Worm (Caenorhabditis elegans) whole organism, late embryonic: Measurements from ENCODE around the gene nhr-241.

Experiments used
- C08G9.2 ChIP-seq: sonication (generic microtip); optimal IDR thresholded peaks from 2 replicates; lab custom pipeline; 2016; ENCODE audit warnings: mild to moderate bottlenecking, missing genetic modification characterization, moderate library complexity, missing compliant biosample characterization
- C38D4.7 ChIP-seq: fragments of 200-800 bp; sonication (Bioruptor generic); optimal IDR thresholded peaks from 2 replicates; lab custom pipeline; 2018; ENCODE audit warnings: mild to moderate bottlenecking, missing genetic modification characterization, moderate library complexity, missing compliant biosample characterization
- F13H6.1 ChIP-seq: sonication (generic microtip); optimal IDR thresholded peaks from 2 replicates; lab custom pipeline; 2016; ENCODE audit warnings: missing genetic modification characterization, missing compliant biosample characterization
- T23F11.4 ChIP-seq: fragments of 200-800 bp; sonication (Bioruptor generic); optimal IDR thresholded peaks from 2 replicates; lab custom pipeline; 2018; ENCODE audit warnings: mild to moderate bottlenecking, missing genetic modification characterization, missing compliant biosample characterization
- Y22D7AL.16 ChIP-seq: sonication (generic microtip); optimal IDR thresholded peaks from 2 replicates; lab custom pipeline; 2016; ENCODE audit warnings: missing genetic modification characterization, missing compliant biosample characterization
- ceh-14 ChIP-seq: sonication (generic microtip); optimal IDR thresholded peaks from 2 replicates; lab custom pipeline; 2016; ENCODE audit warnings: missing genotype, missing genetic modification characterization, missing compliant biosample characterization
- ceh-18 ChIP-seq: sonication (generic microtip); optimal IDR thresholded peaks from 2 replicates; lab custom pipeline; 2016; ENCODE audit warnings: missing genetic modification characterization, missing compliant biosample characterization
- ceh-19 ChIP-seq: fragments of 200-800 bp; sonication (Bioruptor generic); optimal IDR thresholded peaks from 2 replicates; lab custom pipeline; 2018; ENCODE audit warnings: mild to moderate bottlenecking, missing genetic modification characterization, missing compliant biosample characterization
- ceh-30 ChIP-seq: fragments of 150-350 bp; optimal IDR thresholded peaks from 2 replicates; lab custom pipeline; 2014; ENCODE audit warnings: missing biosample characterization, missing genetic modification characterization
- ceh-31 ChIP-seq: sonication (generic microtip); optimal IDR thresholded peaks from 2 replicates; lab custom pipeline; 2016; ENCODE audit warnings: missing genetic modification characterization, missing compliant biosample characterization
- ceh-34 ChIP-seq: sonication (generic microtip); optimal IDR thresholded peaks from 2 replicates; lab custom pipeline; 2016; ENCODE audit warnings: mild to moderate bottlenecking, missing genetic modification characterization, missing compliant biosample characterization
- ceh-6 ChIP-seq: fragments of 200-800 bp; sonication (Bioruptor generic); optimal IDR thresholded peaks from 2 replicates; lab custom pipeline; 2018; ENCODE audit warnings: mild to moderate bottlenecking, missing genetic modification characterization, missing compliant biosample characterization
- che-1 ChIP-seq: sonication (generic microtip); optimal IDR thresholded peaks from 2 replicates; lab custom pipeline; 2016; ENCODE audit warnings: mild to moderate bottlenecking, missing genetic modification characterization, missing compliant biosample characterization
- dmd-4 ChIP-seq: sonication (generic microtip); optimal IDR thresholded peaks from 2 replicates; lab custom pipeline; 2016; ENCODE audit warnings: borderline replicate concordance, missing genetic modification characterization, missing compliant biosample characterization
- elt-2 ChIP-seq: sonication (generic microtip); optimal IDR thresholded peaks from 2 replicates; lab custom pipeline; 2016; ENCODE audit warnings: missing genetic modification reagents, missing genetic modification characterization, missing compliant biosample characterization
- elt-4 ChIP-seq: sonication (generic microtip); optimal IDR thresholded peaks from 2 replicates; lab custom pipeline; 2016; ENCODE audit warnings: missing genetic modification characterization, missing compliant biosample characterization
- eyg-1 ChIP-seq: sonication (generic microtip); optimal IDR thresholded peaks from 2 replicates; lab custom pipeline; 2016; ENCODE audit warnings: missing genotype, missing genetic modification characterization, missing compliant biosample characterization
- fkh-10 ChIP-seq: fragments of 150-350 bp; optimal IDR thresholded peaks from 2 replicates; lab custom pipeline; 2014; ENCODE audit warnings: missing biosample characterization, missing genetic modification reagents, missing genetic modification characterization
- hlh-13 ChIP-seq: fragments of 200-800 bp; sonication (Bioruptor generic); optimal IDR thresholded peaks from 2 replicates; lab custom pipeline; 2018; ENCODE audit warnings: mild to moderate bottlenecking, missing genetic modification characterization, missing compliant biosample characterization
- hlh-30 ChIP-seq: sonication (generic microtip); optimal IDR thresholded peaks from 2 replicates; lab custom pipeline; 2017; ENCODE audit warnings: antibody characterized with exemption, missing genetic modification characterization, missing compliant biosample characterization; ENCODE audit not compliant: insufficient read depth
- lin-11 ChIP-seq: fragments of 200-800 bp; sonication (Bioruptor generic); optimal IDR thresholded peaks from 2 replicates; lab custom pipeline; 2018; ENCODE audit warnings: mild to moderate bottlenecking, missing genetic modification characterization, missing compliant biosample characterization
- nfya-1 ChIP-seq: sonication (generic microtip); optimal IDR thresholded peaks from 2 replicates; lab custom pipeline; 2017; ENCODE audit warnings: missing genetic modification characterization, mild to moderate bottlenecking, missing compliant biosample characterization, antibody characterized with exemption, moderate library complexity
- nhr-232 ChIP-seq: sonication (generic microtip); optimal IDR thresholded peaks from 2 replicates; lab custom pipeline; 2016; ENCODE audit warnings: missing genetic modification characterization, missing compliant biosample characterization
- npax-4 ChIP-seq: sonication (generic microtip); optimal IDR thresholded peaks from 2 replicates; lab custom pipeline; 2016; ENCODE audit warnings: missing genetic modification characterization, missing compliant biosample characterization
- odd-2 ChIP-seq: sonication (generic microtip); optimal IDR thresholded peaks from 2 replicates; lab custom pipeline; 2017; ENCODE audit warnings: antibody characterized with exemption, mild to moderate bottlenecking, missing genetic modification characterization, missing compliant biosample characterization
- pat-9 ChIP-seq: fragments of 200-800 bp; sonication (Bioruptor generic); optimal IDR thresholded peaks from 2 replicates; lab custom pipeline; 2018; ENCODE audit warnings: mild to moderate bottlenecking, missing genetic modification characterization, moderate library complexity, missing compliant biosample characterization
- pax-1 ChIP-seq: fragments of 150-350 bp; optimal IDR thresholded peaks from 2 replicates; lab custom pipeline; 2014; ENCODE audit warnings: missing biosample characterization, missing genetic modification characterization
- pha-2 ChIP-seq: sonication (generic microtip); optimal IDR thresholded peaks from 2 replicates; lab custom pipeline; 2017; ENCODE audit warnings: mild to moderate bottlenecking, missing genetic modification characterization, missing compliant biosample characterization
- pha-4 ChIP-seq: fragments of 150-350 bp; optimal IDR thresholded peaks from 2 replicates; lab custom pipeline; 2018; ENCODE audit warnings: missing biosample characterization, missing genetic modification reagents, missing genetic modification characterization
- pqm-1 ChIP-seq: sonication (generic microtip); optimal IDR thresholded peaks from 2 replicates; lab custom pipeline; 2016; ENCODE audit warnings: missing genetic modification characterization, missing compliant biosample characterization
- pros-1 ChIP-seq: fragments of 150-350 bp; optimal IDR thresholded peaks from 2 replicates; lab custom pipeline; 2014; ENCODE audit warnings: missing biosample characterization, missing genetic modification reagents, missing genetic modification characterization
- ref-2 ChIP-seq: sonication (generic microtip); optimal IDR thresholded peaks from 2 replicates; lab custom pipeline; 2016; ENCODE audit warnings: missing genetic modification characterization, missing compliant biosample characterization
- sdc-2 ChIP-seq: sonication (generic microtip); optimal IDR thresholded peaks from 2 replicates; lab custom pipeline; 2016; ENCODE audit warnings: missing genotype, missing genetic modification characterization, missing compliant biosample characterization
- sox-2 ChIP-seq: fragments of 200-800 bp; sonication (Bioruptor generic); IDR thresholded peaks from 2 replicates; pipeline ENCODE4 v1.3.6; 2022; ENCODE audit warnings: missing genetic modification reagents, missing genetic modification characterization, missing compliant biosample characterization
- sox-4 ChIP-seq: sonication (generic microtip); optimal IDR thresholded peaks from 2 replicates; lab custom pipeline; 2017; ENCODE audit warnings: mild to moderate bottlenecking, missing genetic modification characterization, inconsistent platforms, missing compliant biosample characterization
- tbx-2 ChIP-seq: sonication (generic microtip); optimal IDR thresholded peaks from 2 replicates; lab custom pipeline; 2016; ENCODE audit warnings: missing genetic modification characterization, missing compliant biosample characterization
- unc-3 ChIP-seq, 2 experiments: fragments of 200-800 bp in 1 of 2; sonication (Bioruptor generic) in 1 of 2; sonication (generic microtip) in 1 of 2; conservative IDR thresholded peaks in 1 of 2; optimal IDR thresholded peaks in 1 of 2; 2 replicates each; pipeline versions ENCODE4 v1.3.6 to Lab custom; 2016 to 2022; ENCODE audit warnings: missing compliant biosample characterization in 2 of 2, missing genetic modification characterization in 2 of 2, missing genetic modification reagents in 1 of 2
- unc-42 ChIP-seq: sonication (generic microtip); optimal IDR thresholded peaks from 2 replicates; lab custom pipeline; 2016; ENCODE audit warnings: missing genotype, missing genetic modification characterization, missing compliant biosample characterization
- zip-5 ChIP-seq: sonication (generic microtip); optimal IDR thresholded peaks from 2 replicates; lab custom pipeline; 2016; ENCODE audit warnings: missing genetic modification characterization, missing compliant biosample characterization
- ztf-16 ChIP-seq: sonication (generic microtip); optimal IDR thresholded peaks from 2 replicates; lab custom pipeline; 2017; ENCODE audit warnings: missing genetic modification characterization, missing compliant biosample characterization

Gene nhr-241

DNA sequence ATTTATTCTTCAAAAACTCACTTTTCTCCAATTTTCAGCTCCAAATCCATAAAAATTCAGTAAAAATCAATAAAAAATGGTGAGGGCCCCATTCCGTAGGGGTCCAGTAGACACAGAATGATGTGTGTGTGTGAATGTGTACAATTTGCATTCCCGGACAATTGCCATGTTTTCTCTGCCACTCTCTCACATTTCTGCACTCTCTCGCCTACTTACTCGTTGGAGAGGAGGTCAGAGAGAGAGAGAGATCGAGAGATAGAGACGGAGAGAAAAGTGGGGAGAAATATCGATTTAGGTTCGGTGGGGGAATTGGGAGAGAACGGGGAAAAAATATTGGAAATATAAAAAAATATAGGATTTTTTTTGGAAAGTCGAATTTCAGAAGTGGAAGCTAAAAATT, 24.4 kb downstream of the nhr-241 start (continued):
- peak; percentile 31 for TF ChIP-seq ceh-18 (tag; lab: Kevin White, UChicago)
- no peak for TF ChIP-seq pha-4 (tag; lab: Kevin White, UChicago)
- TF ChIP-seq hlh-30 (tag; lab: Kevin White, UChicago): peak; percentile 67
- TF ChIP-seq pat-9: peak; percentile 49
- peak; percentile 79 for TF ChIP-seq pros-1 (tag; lab: Kevin White, UChicago)
- TF ChIP-seq sox-4 (tag; lab: Kevin White, UChicago): no peak
- TF ChIP-seq T23F11.4 (GFP tag; lab: Kevin White, UChicago): no peak
- TF ChIP-seq ceh-31 (tag; lab: Kevin White, UChicago): peak; percentile 97
- TF ChIP-seq pqm-1 (tag; lab: Kevin White, UChicago): peak; percentile 65
- peak; percentile 14 for TF ChIP-seq elt-2 (tag; lab: Kevin White, UChicago)
- TF ChIP-seq hlh-13 (GFP tag; lab: Kevin White, UChicago): no peak
- TF ChIP-seq zip-5: no peak
- peak; percentile 27 for TF ChIP-seq ceh-6 (GFP tag; lab: Kevin White, UChicago)
- TF ChIP-seq F13H6.1 (tag; lab: Kevin White, UChicago): peak; percentile 58
- no peak for TF ChIP-seq unc-3 (GFP tag; conservative IDR thresholded peaks at IDR 0.05; lab: Robert Waterston, UW)
- TF ChIP-seq unc-3 (tag; optimal IDR thresholded peaks at IDR 0.05; lab: Kevin White, UChicago): no peak
- TF ChIP-seq sox-2: no peak; the same call in 1 of the 2 replicates
- peak; percentile 97 for TF ChIP-seq nfya-1
- peak; percentile 35 for TF ChIP-seq dmd-4
- no peak for TF ChIP-seq elt-4 (tag; lab: Kevin White, UChicago)
- TF ChIP-seq ceh-30 (tag; lab: Kevin White, UChicago): peak; percentile 92
- TF ChIP-seq che-1 (tag; lab: Kevin White, UChicago): no peak
- TF ChIP-seq Y22D7AL.16 (tag; lab: Kevin White, UChicago): no peak
- TF ChIP-seq pax-1: peak; percentile 70
- TF ChIP-seq C38D4.7 (GFP tag; lab: Kevin White, UChicago): no peak
- TF ChIP-seq sdc-2 (tag; lab: Kevin White, UChicago): peak; percentile 61

DNA sequence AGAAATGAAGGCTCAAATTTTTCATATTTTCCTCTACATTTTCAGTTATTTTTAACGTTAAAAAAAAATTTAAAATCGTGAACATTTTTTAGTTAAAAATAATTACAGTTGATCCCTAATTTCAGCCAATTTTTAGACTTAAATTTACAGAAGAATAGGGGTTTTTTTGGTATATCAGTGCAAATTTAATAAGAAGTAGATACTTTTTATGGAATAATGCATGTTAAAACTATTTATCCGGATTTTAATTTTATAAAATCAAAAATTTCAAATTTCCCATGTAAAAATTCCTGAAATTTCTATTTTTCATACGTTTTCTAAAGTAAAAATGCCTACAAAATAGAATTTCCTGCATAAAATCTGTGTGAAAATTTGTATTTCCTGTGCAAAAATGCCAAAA, 24.8 kb downstream of the nhr-241 start:
- no peak for TF ChIP-seq ceh-30 (tag; lab: Kevin White, UChicago)
- TF ChIP-seq ceh-14 (tag; lab: Kevin White, UChicago): no peak
- no peak for TF ChIP-seq unc-42 (tag; lab: Kevin White, UChicago)
- no peak for TF ChIP-seq dmd-4
- TF ChIP-seq lin-11: no peak
- no peak for TF ChIP-seq tbx-2
- no peak for TF ChIP-seq Y22D7AL.16 (tag; lab: Kevin White, UChicago)
- TF ChIP-seq C38D4.7 (GFP tag; lab: Kevin White, UChicago): no peak
- no peak for TF ChIP-seq ceh-34 (tag; lab: Kevin White, UChicago)
- no peak for TF ChIP-seq C08G9.2 (tag; lab: Kevin White, UChicago)
- TF ChIP-seq nhr-232 (tag; lab: Kevin White, UChicago): no peak
- TF ChIP-seq ref-2 (tag; lab: Kevin White, UChicago): no peak
- TF ChIP-seq ceh-6 (GFP tag; lab: Kevin White, UChicago): no peak
- TF ChIP-seq, all 69 proteins: peak for 0

DNA sequence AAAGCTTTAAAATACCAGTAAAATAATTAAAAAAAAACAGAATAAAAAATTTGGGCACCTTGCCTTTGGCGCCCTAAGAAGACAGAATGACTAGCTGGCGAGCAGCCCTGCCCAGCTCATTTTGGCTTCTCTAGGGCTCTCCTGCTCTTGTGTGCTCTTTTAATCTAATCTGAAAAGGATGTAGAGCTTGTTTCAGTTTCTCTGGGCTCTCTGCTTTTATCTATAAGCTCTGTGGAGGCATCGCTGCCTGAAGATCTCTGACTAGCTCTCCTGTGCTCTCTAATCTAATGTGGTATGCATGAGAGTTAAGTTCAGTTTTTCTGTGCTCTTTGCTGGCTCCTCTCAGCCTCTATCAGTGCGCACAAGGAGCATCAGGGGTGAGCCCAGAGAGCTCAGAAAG, 26.6 kb downstream of the nhr-241 start:
- TF ChIP-seq ceh-19 (no peak), unc-42 (tag; lab: Kevin White, UChicago) (peak; percentile 72)
- TF ChIP-seq, all 69 proteins: peak for 1

DNA sequence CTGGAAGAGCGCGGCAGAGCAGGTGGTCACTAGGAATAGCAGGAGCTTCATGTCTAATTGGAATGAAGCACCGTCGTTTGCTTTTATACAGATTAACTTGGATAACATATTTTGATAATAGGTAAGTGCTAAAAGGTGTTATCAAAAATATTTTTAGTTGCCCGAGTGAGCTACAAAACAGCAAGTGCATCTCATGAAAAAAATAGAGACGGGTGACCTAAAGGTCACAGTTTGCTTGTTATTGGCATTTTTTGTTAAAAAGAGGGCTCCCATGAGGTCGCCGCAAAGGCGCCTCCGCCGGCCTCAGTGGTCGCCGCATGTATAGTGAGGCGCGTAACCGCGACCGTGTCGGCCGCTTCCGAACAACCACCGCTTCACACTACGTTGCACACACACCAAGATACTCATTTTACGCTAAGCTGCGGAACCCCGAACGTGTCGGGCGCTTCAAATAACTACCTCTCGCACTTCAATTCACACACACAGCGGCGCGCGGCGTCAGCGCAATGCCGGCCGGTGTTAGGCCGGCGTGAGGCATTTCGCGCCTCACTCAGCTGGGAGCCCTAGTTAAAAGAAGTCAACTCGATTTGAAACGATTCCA, 30.2 kb downstream of the nhr-241 start, which contains the start of gene asp-19:
Gene asp-19, minus strand, starts transcription at position 51 of the 601 bp plus-strand sequence.
- no peak for TF ChIP-seq fkh-10
- TF ChIP-seq pros-1 (tag; lab: Kevin White, UChicago): no peak
- no peak for TF ChIP-seq tbx-2
- TF ChIP-seq odd-2 (tag; lab: Kevin White, UChicago): no peak
- TF ChIP-seq pha-2 (tag; lab: Kevin White, UChicago): no peak
- no peak for TF ChIP-seq pha-4 (tag; lab: Kevin White, UChicago)
- TF ChIP-seq ztf-16 (tag; lab: Kevin White, UChicago): no peak
- no peak for TF ChIP-seq hlh-13 (GFP tag; lab: Kevin White, UChicago)
- no peak for TF ChIP-seq elt-4 (tag; lab: Kevin White, UChicago)
- no peak for TF ChIP-seq sdc-2 (tag; lab: Kevin White, UChicago)
- TF ChIP-seq eyg-1: no peak
- no peak for TF ChIP-seq ceh-31 (tag; lab: Kevin White, UChicago)
- no peak for TF ChIP-seq npax-4
- TF ChIP-seq C38D4.7 (GFP tag; lab: Kevin White, UChicago): no peak
- no peak for TF ChIP-seq ceh-6 (GFP tag; lab: Kevin White, UChicago)
- TF ChIP-seq ceh-18 (tag; lab: Kevin White, UChicago): no peak
